Worm (Caenorhabditis elegans) whole organism, L2 larva: Measurements from ENCODE around the gene C14A4.8.

Source experiments
- egl-27 ChIP-seq: sonication (generic microtip); optimal IDR thresholded peaks from 3 replicates; lab custom pipeline; 2017; ENCODE audit warnings: missing biosample characterization, missing genetic modification reagents, missing genetic modification characterization
- lsy-2 ChIP-seq, 2 experiments: fragments of 150-350 bp in 1 of 2; sonication (generic microtip) in 1 of 2; optimal IDR thresholded peaks; 2 replicates each; lab custom pipeline; 2014 to 2017; ENCODE audit warnings: missing biosample characterization in 2 of 2, missing genetic modification characterization in 2 of 2
- nhr-10 ChIP-seq: sonication (generic microtip); optimal IDR thresholded peaks from 2 replicates; lab custom pipeline; 2017; ENCODE audit warnings: missing biosample characterization, missing genetic modification characterization

ce11 chrII:10554046-10554399 lies 43.9 kb downstream of the C14A4.8 start:
- TF ChIP-seq lsy-2 (tag; optimal IDR thresholded peaks at IDR 0.05; lab: Kevin White, UChicago) = no peak
- no peak for TF ChIP-seq nhr-10 (tag; lab: Kevin White, UChicago)
- no peak for TF ChIP-seq egl-27 (tag; lab: Kevin White, UChicago)
